Fruit fly (Drosophila melanogaster) whole organism, embryonic: ENCODE measurements around the gene Ac76E.

Experiments used
- ATbp ChIP-seq: fragments of 200-800 bp; sonication (Bioruptor generic); optimal IDR thresholded peaks from 2 replicates; lab custom pipeline; 2017; ENCODE audit warnings: missing biosample characterization, mild to moderate bottlenecking, missing genetic modification characterization, missing genetic modification reagents
- Asciz ChIP-seq: fragments of 200-800 bp; sonication (Bioruptor generic); optimal IDR thresholded peaks from 2 replicates; lab custom pipeline; 2017; ENCODE audit warnings: missing biosample characterization, mild to moderate bottlenecking, missing genetic modification characterization, missing genetic modification reagents
- B-H2 ChIP-seq: fragments of 200-800 bp; sonication (Bioruptor generic); optimal IDR thresholded peaks from 2 replicates; lab custom pipeline; 2018; ENCODE audit warnings: missing biosample characterization, mild to moderate bottlenecking, missing genetic modification characterization
- CG10366 ChIP-seq: fragments of 200-800 bp; sonication (Bioruptor generic); IDR thresholded peaks from 2 replicates; pipeline ENCODE4 v1.3.6; 2022; ENCODE audit warnings: missing biosample characterization, missing genetic modification characterization
- CG12744 ChIP-seq: fragments of 200-800 bp; sonication (Bioruptor generic); optimal IDR thresholded peaks from 2 replicates; lab custom pipeline; 2016; ENCODE audit warnings: missing biosample characterization, missing genetic modification characterization
- CG15514 ChIP-seq: fragments of 200-800 bp; sonication (Bioruptor generic); optimal IDR thresholded peaks from 3 replicates; lab custom pipeline; 2017; ENCODE audit warnings: missing biosample characterization, missing genetic modification characterization, mild to moderate bottlenecking, moderate library complexity, missing genetic modification reagents
- CG15696 ChIP-seq: fragments of 200-800 bp; sonication (Bioruptor generic); optimal IDR thresholded peaks from 2 replicates; lab custom pipeline; 2019; ENCODE audit warnings: missing biosample characterization, mild to moderate bottlenecking, missing genetic modification characterization, moderate library complexity
- CG17328 ChIP-seq: fragments of 200-800 bp; sonication (Bioruptor generic); IDR thresholded peaks from 2 replicates; pipeline ENCODE4 v1.3.6; 2022; ENCODE audit warnings: missing biosample characterization, missing genetic modification characterization
- CG18262 ChIP-seq: fragments of 200-800 bp; optimal IDR thresholded peaks from 3 replicates; lab custom pipeline; 2019; ENCODE audit warnings: missing biosample characterization, mild to moderate bottlenecking, missing genetic modification characterization, moderate library complexity
- CG2712 ChIP-seq: fragments of 200-800 bp; optimal IDR thresholded peaks from 3 replicates; lab custom pipeline; 2019; ENCODE audit warnings: missing biosample characterization, mild to moderate bottlenecking, missing genetic modification characterization, moderate library complexity
- CG34376 ChIP-seq: fragments of 200-800 bp; sonication (Bioruptor generic); optimal IDR thresholded peaks from 2 replicates; lab custom pipeline; 2018; ENCODE audit warnings: missing biosample characterization, mild to moderate bottlenecking, missing genetic modification characterization
- CG4730 ChIP-seq: fragments of 200-800 bp; sonication (Bioruptor generic); IDR thresholded peaks from 2 replicates; pipeline ENCODE4 v1.3.6; 2022; ENCODE audit warnings: missing biosample characterization, missing genetic modification characterization
- CG4820 ChIP-seq: fragments of 200-800 bp; sonication (Bioruptor generic); optimal IDR thresholded peaks from 3 replicates; lab custom pipeline; 2016; ENCODE audit warnings: missing biosample characterization, missing genetic modification characterization
- CG6791 ChIP-seq: fragments of 200-800 bp; sonication (Bioruptor generic); IDR thresholded peaks from 3 replicates; pipeline ENCODE4 v1.3.6; 2022; ENCODE audit warnings: missing biosample characterization, missing genetic modification characterization; ENCODE audit not compliant: partially characterized antibody
- CG8478 ChIP-seq: fragments of >200 bp; optimal IDR thresholded peaks from 2 replicates; lab custom pipeline; 2018
- CG9215 ChIP-seq: fragments of 200-800 bp; sonication (Bioruptor generic); IDR thresholded peaks from 2 replicates; pipeline ENCODE4 v1.3.6; 2022; ENCODE audit warnings: missing biosample characterization, missing genetic modification characterization
- CG9609 ChIP-seq: fragments of 200-800 bp; sonication (Bioruptor generic); optimal IDR thresholded peaks from 3 replicates; lab custom pipeline; 2016; ENCODE audit warnings: missing biosample characterization, missing genetic modification characterization
- CG9932 ChIP-seq: fragments of 200-800 bp; sonication (Bioruptor generic); IDR thresholded peaks from 2 replicates; pipeline ENCODE4 v1.3.6; 2022; ENCODE audit warnings: missing biosample characterization, missing genetic modification characterization
- Dp ChIP-seq: fragments of 200-800 bp; sonication (Bioruptor generic); optimal IDR thresholded peaks from 2 replicates; lab custom pipeline; 2018; ENCODE audit warnings: missing biosample characterization, mild to moderate bottlenecking, missing genetic modification characterization, moderate library complexity
- E2f1 ChIP-seq: fragments of 200-800 bp; sonication (Bioruptor generic); IDR thresholded peaks from 2 replicates; pipeline ENCODE4 v1.3.6; 2022; ENCODE audit warnings: missing biosample characterization, missing genetic modification characterization
- Hand ChIP-seq: fragments of 200-800 bp; sonication (Bioruptor generic); optimal IDR thresholded peaks from 2 replicates; lab custom pipeline; 2017; ENCODE audit warnings: mild to moderate bottlenecking, missing biosample characterization, missing genetic modification reagents, missing genetic modification characterization
- HmgZ ChIP-seq: fragments of 200-800 bp; sonication (Bioruptor generic); optimal IDR thresholded peaks from 2 replicates; lab custom pipeline; 2018; ENCODE audit warnings: missing biosample characterization, mild to moderate bottlenecking, missing genetic modification characterization
- MBD-R2 ChIP-seq: fragments of 200-800 bp; sonication (Bioruptor generic); IDR thresholded peaks from 2 replicates; pipeline ENCODE4 v1.3.6; 2022; ENCODE audit warnings: missing biosample characterization, missing genetic modification characterization
- Med ChIP-seq: fragments of 200-800 bp; sonication (Bioruptor generic); peaks from one replicate; lab custom pipeline; 2016; ENCODE audit warnings: missing biosample characterization, missing genetic modification characterization, mild to moderate bottlenecking, inconsistent platforms, moderate library complexity
- NFAT ChIP-seq: fragments of 200-800 bp; sonication (Bioruptor generic); IDR thresholded peaks from 2 replicates; pipeline ENCODE4 v1.3.6; 2022; ENCODE audit warnings: missing biosample characterization, missing genetic modification characterization
- NK7.1 ChIP-seq: fragments of 200-800 bp; sonication (Bioruptor generic); optimal IDR thresholded peaks from 3 replicates; lab custom pipeline; 2016; ENCODE audit warnings: missing biosample characterization, missing genetic modification characterization
- PHDP ChIP-seq: fragments of 200-800 bp; sonication (Bioruptor generic); optimal IDR thresholded peaks from 3 replicates; lab custom pipeline; 2018; ENCODE audit warnings: missing biosample characterization, mild to moderate bottlenecking, missing genetic modification characterization, moderate library complexity
- Side ChIP-seq: fragments of 200-800 bp; sonication (Bioruptor generic); optimal IDR thresholded peaks from 2 replicates; lab custom pipeline; 2016; ENCODE audit warnings: missing biosample characterization, missing genetic modification characterization
- Sin3A ChIP-seq: fragments of >200 bp; optimal IDR thresholded peaks from 2 replicates; lab custom pipeline; 2018
- Sox102F ChIP-seq: fragments of 200-800 bp; sonication (Bioruptor generic); optimal IDR thresholded peaks from 2 replicates; lab custom pipeline; 2018; ENCODE audit warnings: missing biosample characterization, mild to moderate bottlenecking, missing genetic modification characterization, moderate library complexity
- Sry-δ ChIP-seq: fragments of 200-800 bp; sonication (Bioruptor generic); optimal IDR thresholded peaks from 2 replicates; lab custom pipeline; 2016; ENCODE audit warnings: missing biosample characterization, missing genetic modification characterization
- Ssrp ChIP-seq: fragments of 200-800 bp; sonication (Bioruptor generic); optimal IDR thresholded peaks from 2 replicates; lab custom pipeline; 2018; ENCODE audit warnings: missing biosample characterization, mild to moderate bottlenecking, missing genetic modification characterization, moderate library complexity
- Stat92E ChIP-seq, 3 experiments: fragments of >200 bp in 2 of 3; fragments of 200-800 bp in 1 of 3; sonication (Bioruptor generic) in 1 of 3; optimal IDR thresholded peaks; 2 replicates each; lab custom pipeline; 2017 to 2019; ENCODE audit warnings: missing biosample characterization in 3 of 3, missing genetic modification characterization in 3 of 3, mild to moderate bottlenecking in 1 of 3, moderate library complexity in 1 of 3
- YL-1 ChIP-seq: fragments of 200-800 bp; sonication (Bioruptor generic); optimal IDR thresholded peaks from 3 replicates; lab custom pipeline; 2017; ENCODE audit warnings: missing biosample characterization, mild to moderate bottlenecking, missing genetic modification characterization
- al ChIP-seq: fragments of 200-800 bp; sonication (Bioruptor generic); IDR thresholded peaks from 2 replicates; pipeline ENCODE4 v1.3.6; 2022; ENCODE audit warnings: missing biosample characterization, missing genetic modification characterization
- cas ChIP-seq: fragments of 200-800 bp; sonication (Bioruptor generic); IDR thresholded peaks from 2 replicates; pipeline ENCODE4 v1.3.6; 2022; ENCODE audit warnings: missing biosample characterization, missing genetic modification characterization
- caup ChIP-seq: fragments of 200-800 bp; sonication (Bioruptor generic); optimal IDR thresholded peaks from 3 replicates; lab custom pipeline; 2017; ENCODE audit warnings: missing biosample characterization, mild to moderate bottlenecking, missing genetic modification characterization, moderate library complexity; ENCODE audit not compliant: severe bottlenecking
- chinmo ChIP-seq: fragments of 200-800 bp; sonication (Bioruptor generic); IDR thresholded peaks from 4 replicates; pipeline ENCODE4 v1.3.6; 2022; ENCODE audit warnings: missing biosample characterization, missing genetic modification characterization; ENCODE audit not compliant: partially characterized antibody
- chn ChIP-seq: fragments of 200-800 bp; sonication (Bioruptor generic); optimal IDR thresholded peaks from 2 replicates; lab custom pipeline; 2016; ENCODE audit warnings: missing biosample characterization, missing genetic modification characterization
- corto ChIP-seq: fragments of 200-800 bp; sonication (Bioruptor generic); optimal IDR thresholded peaks from 2 replicates; lab custom pipeline; 2016; ENCODE audit warnings: missing biosample characterization, mild to moderate bottlenecking, missing genetic modification characterization, moderate library complexity
- grn ChIP-seq: fragments of 200-800 bp; sonication (Bioruptor generic); optimal IDR thresholded peaks from 3 replicates; lab custom pipeline; 2017; ENCODE audit warnings: missing biosample characterization, missing genetic modification characterization
- hb ChIP-seq: fragments of 200-800 bp; sonication (Bioruptor generic); IDR thresholded peaks from 3 replicates; pipeline ENCODE4 v1.3.6; 2022; ENCODE audit warnings: missing biosample characterization, missing genetic modification characterization; ENCODE audit not compliant: partially characterized antibody
- her ChIP-seq: fragments of 200-800 bp; sonication (Bioruptor generic); optimal IDR thresholded peaks from 2 replicates; lab custom pipeline; 2016; ENCODE audit warnings: missing biosample characterization, missing genetic modification characterization
- inv ChIP-seq: fragments of 200-800 bp; sonication (Bioruptor generic); IDR thresholded peaks from 2 replicates; pipeline ENCODE4 v1.3.6; 2022; ENCODE audit warnings: missing biosample characterization, missing genetic modification characterization; ENCODE audit not compliant: partially characterized antibody
- lmd ChIP-seq: fragments of 200-800 bp; sonication (Bioruptor generic); IDR thresholded peaks from 2 replicates; pipeline ENCODE4 v1.3.6; 2022; ENCODE audit warnings: missing biosample characterization, missing genetic modification characterization
- nom ChIP-seq: fragments of 200-800 bp; sonication (Bioruptor generic); optimal IDR thresholded peaks from 2 replicates; lab custom pipeline; 2017; ENCODE audit warnings: missing biosample characterization, missing genetic modification characterization, mild to moderate bottlenecking, moderate library complexity, missing genetic modification reagents
- oc ChIP-seq: fragments of 200-800 bp; sonication (Bioruptor generic); optimal IDR thresholded peaks from 2 replicates; lab custom pipeline; 2018; ENCODE audit warnings: missing biosample characterization, mild to moderate bottlenecking, missing genetic modification characterization, moderate library complexity
- sens-2 ChIP-seq: fragments of 200-800 bp; sonication (Bioruptor generic); IDR thresholded peaks from 2 replicates; pipeline ENCODE4 v1.3.6; 2022; ENCODE audit warnings: missing biosample characterization, missing genetic modification characterization
- sqz ChIP-seq: fragments of 200-800 bp; sonication (Bioruptor generic); optimal IDR thresholded peaks from 3 replicates; lab custom pipeline; 2018; ENCODE audit warnings: missing biosample characterization, mild to moderate bottlenecking, missing genetic modification characterization
- usp ChIP-seq: fragments of >200 bp; optimal IDR thresholded peaks from 2 replicates; lab custom pipeline; 2017; ENCODE audit warnings: missing biosample characterization, missing genetic modification characterization
- zen2 ChIP-seq: fragments of 200-800 bp; sonication (Bioruptor generic); IDR thresholded peaks from 3 replicates; pipeline ENCODE4 v1.3.6; 2022; ENCODE audit warnings: missing biosample characterization, missing genetic modification characterization; ENCODE audit not compliant: partially characterized antibody

Gene Ac76E

dm6 chr3L:19924771-19925304 is 14.2 kb upstream of the Ac76E start, which contains the start of gene Grasp65 (continued):
- TF ChIP-seq sqz (no peak), CG4730 (GFP tag; lab: Robert Waterston, UW) (no peak), Hand (GFP tag; lab: Kevin White, UChicago) (no peak), caup (GFP tag; lab: Kevin White, UChicago) (no peak), nom (GFP tag; lab: Kevin White, UChicago) (peak; percentile 45), MBD-R2 (GFP tag; lab: Robert Waterston, UW) (peak; percentile 87), usp (GFP tag; lab: Kevin White, UChicago) (no peak), NK7.1 (GFP tag; lab: Kevin White, UChicago) (no peak), Sry-δ (GFP tag; lab: Kevin White, UChicago) (no peak), Med (peak; percentile 61), Sox102F (GFP tag; lab: Kevin White, UChicago) (no peak), CG10366 (GFP tag; lab: Robert Waterston, UW) (no peak), Side (GFP tag; lab: Kevin White, UChicago) (no peak), grn (GFP tag; lab: Kevin White, UChicago) (no peak), CG15514 (GFP tag; lab: Kevin White, UChicago) (peak; percentile 39), her (GFP tag; lab: Kevin White, UChicago) (peak; percentile 15), CG34376 (GFP tag; lab: Kevin White, UChicago) (peak; percentile 24), oc (tag; lab: Kevin White, UChicago) (no peak), B-H2 (GFP tag; lab: Kevin White, UChicago) (peak; percentile 14), PHDP (tag; lab: Kevin White, UChicago) (peak; percentile 32), CG12744 (no peak), CG4820 (GFP tag; lab: Kevin White, UChicago) (no peak), lmd (GFP tag; lab: Robert Waterston, UW) (no peak), Asciz (no peak), NFAT (GFP tag; lab: Robert Waterston, UW) (no peak), sens-2 (GFP tag; lab: Robert Waterston, UW) (no peak), al (GFP tag; lab: Robert Waterston, UW) (no peak), CG6791 (GFP tag; lab: Robert Waterston, UW) (no peak), CG2712 (tag; lab: Kevin White, UChicago) (peak; percentile 63), CG15696 (tag; lab: Kevin White, UChicago) (no peak), CG9609 (no peak), CG18262 (tag; lab: Kevin White, UChicago) (peak; percentile 38), inv (no peak), corto (GFP tag; lab: Kevin White, UChicago) (no peak), Dp (GFP tag; lab: Kevin White, UChicago) (peak; percentile 3), CG8478 (lab: Kevin White, UChicago) (no peak), chinmo (GFP tag; lab: Robert Waterston, UW) (no peak), YL-1 (GFP tag; lab: Kevin White, UChicago) (peak; percentile 83), CG9932 (GFP tag; lab: Robert Waterston, UW) (0 out of 2 replicates have a peak, but pooled peaks have one; percentile 11), CG17328 (GFP tag; lab: Robert Waterston, UW) (0 out of 2 replicates have a peak, but pooled peaks have one; percentile 14), CG9215 (GFP tag; lab: Robert Waterston, UW) (no peak), cas (GFP tag; lab: Robert Waterston, UW) (no peak), E2f1 (GFP tag; lab: Robert Waterston, UW) (no peak), Ssrp (tag; lab: Kevin White, UChicago) (no peak), zen2 (GFP tag; lab: Robert Waterston, UW) (no peak), hb (no peak), chn (GFP tag; lab: Kevin White, UChicago) (no peak), ATbp (GFP tag; lab: Kevin White, UChicago) (no peak), Sin3A (lab: Kevin White, UChicago) (peak; percentile 4), HmgZ (peak; percentile 53), Stat92E (GFP tag; optimal IDR thresholded peaks at IDR 0.05; lab: Kevin White, UChicago) (peak in 1 of 3 experiments; percentile 6)
